Worm (Caenorhabditis elegans) whole organism, L1 larva: Measurements from ENCODE around the gene cks-1.
A peak's percentile ranks its signal among the peaks of the same experiment; 100 is the strongest.

Experiments
- ama-1 ChIP-seq: fragments of 150-350 bp; optimal IDR thresholded peaks from 2 replicates; lab custom pipeline; 2014
- ceh-63 ChIP-seq: fragments of 200-800 bp; sonication (Bioruptor generic); optimal IDR thresholded peaks from 2 replicates; lab custom pipeline; 2018; ENCODE audit warnings: mild to moderate bottlenecking, missing genetic modification characterization, missing compliant biosample characterization
- ceh-8 ChIP-seq: fragments of 200-800 bp; sonication (Bioruptor generic); optimal IDR thresholded peaks from 2 replicates; lab custom pipeline; 2018; ENCODE audit warnings: mild to moderate bottlenecking, missing genetic modification characterization, moderate library complexity, missing compliant biosample characterization
- egl-27 ChIP-seq, 2 experiments: fragments of 150-350 bp in 1 of 2; sonication (generic microtip); optimal IDR thresholded peaks; 3 replicates each; lab custom pipeline; 2017 to 2018; ENCODE audit warnings: missing biosample characterization in 2 of 2, missing genetic modification characterization in 2 of 2, missing genetic modification reagents in 2 of 2
- elt-2 ChIP-seq: sonication (generic microtip); optimal IDR thresholded peaks from 2 replicates; lab custom pipeline; 2016; ENCODE audit warnings: missing genetic modification characterization, mild to moderate bottlenecking, inconsistent platforms, missing compliant biosample characterization, missing genetic modification reagents
- mdl-1 ChIP-seq, 2 experiments: fragments of 150-350 bp; optimal IDR thresholded peaks; 2 replicates each; lab custom pipeline; 2014 to 2017; ENCODE audit warnings: missing biosample characterization in 2 of 2, missing genetic modification characterization in 2 of 2, inconsistent platforms in 1 of 2
- nhr-12 ChIP-seq: sonication (generic microtip); optimal IDR thresholded peaks from 2 replicates; lab custom pipeline; 2017; ENCODE audit warnings: missing biosample characterization, missing genetic modification characterization
- nhr-84 ChIP-seq: sonication (generic microtip); optimal IDR thresholded peaks from 2 replicates; lab custom pipeline; 2017; ENCODE audit warnings: missing biosample characterization, missing genetic modification characterization
- sptf-1 ChIP-seq: fragments of 150-350 bp; optimal IDR thresholded peaks from 2 replicates; lab custom pipeline; 2014; ENCODE audit warnings: missing biosample characterization, missing genetic modification characterization
- unc-130 ChIP-seq: fragments of 150-350 bp; optimal IDR thresholded peaks from 2 replicates; lab custom pipeline; 2017; ENCODE audit warnings: missing biosample characterization, missing genetic modification characterization, inconsistent platforms

DNA sequence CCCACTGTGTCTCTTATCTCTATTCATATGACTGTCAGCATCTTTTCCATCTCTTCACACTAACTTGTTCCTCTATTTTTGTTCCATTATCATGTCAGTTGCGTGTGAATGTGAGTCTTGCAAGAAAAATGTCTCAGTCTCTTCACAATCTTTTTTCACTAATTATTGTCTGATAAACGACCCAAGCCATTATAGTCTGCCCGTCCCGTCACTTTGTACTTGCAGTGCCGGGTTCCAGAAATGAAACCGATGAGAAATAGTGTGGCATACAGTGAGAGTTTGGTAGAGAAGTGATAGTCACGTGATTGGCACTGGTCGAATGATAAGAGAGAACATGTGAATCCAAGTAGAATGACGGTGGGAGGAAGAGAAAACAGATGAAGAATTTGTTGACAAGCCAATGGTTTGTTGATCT, 13.9 kb downstream of the cks-1 start:
- TF ChIP-seq elt-2: peak; percentile 100
- no peak for TF ChIP-seq nhr-12 (tag; lab: Kevin White, UChicago)
- no peak for TF ChIP-seq ceh-63 (GFP tag; lab: Kevin White, UChicago)
- TF ChIP-seq unc-130 (tag; lab: Kevin White, UChicago): peak; percentile 83
- TF ChIP-seq ceh-8 (GFP tag; lab: Kevin White, UChicago): no peak
- TF ChIP-seq egl-27 (tag; optimal IDR thresholded peaks at IDR 0.05; lab: Kevin White, UChicago): peak; percentile 28 to 57
- TF ChIP-seq sptf-1: no peak
- TF ChIP-seq mdl-1 (tag; optimal IDR thresholded peaks at IDR 0.05; lab: Kevin White, UChicago): peak in 1 of 2 experiments; percentile 95
- TF ChIP-seq nhr-84: no peak
- no peak for TF ChIP-seq ama-1 (lab: Kevin White, UChicago)
